Fruit fly (Drosophila melanogaster): ENCODE data around the gene CG18294.
"Not testable (repeated sequence)": the region's sequence is repeated elsewhere in the genome, so short reads cannot be mapped to it uniquely, and the experiment has no call there.

DNA sequence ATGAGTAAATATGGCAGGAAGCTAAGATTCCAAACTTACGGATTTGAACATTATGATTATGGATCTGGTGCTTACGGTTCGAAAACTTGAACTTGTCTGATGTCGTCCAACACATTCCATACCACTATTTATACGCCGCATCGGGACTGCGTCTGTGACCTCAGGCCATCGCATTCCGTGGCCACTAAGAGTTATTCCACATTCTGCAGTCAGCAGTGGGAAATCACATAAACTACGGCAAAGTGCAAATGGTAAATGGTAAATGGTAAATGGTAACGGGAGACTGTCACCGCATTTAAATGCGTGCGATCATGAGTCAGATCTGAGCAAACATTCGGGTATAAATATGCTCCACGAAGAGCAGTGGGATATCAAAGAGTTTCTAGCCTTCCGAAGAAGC is 8.4 kb downstream of the CG18294 start, which contains the start of the genes CG14096 and CG32214:
- not testable (repeated sequence) for TF ChIP-seq CTCF, CG8478 (optimal IDR thresholded peaks at IDR 0.05)

Measured in S2 (cell line).